Worm (Caenorhabditis elegans) whole organism, young adult: ENCODE results near the gene lido-18.

Experiments used
- B0019.2 ChIP-seq: fragments of 200-800 bp; sonication (Bioruptor generic); conservative IDR thresholded peaks from 2 replicates; pipeline ENCODE4 v1.3.6; 2022; ENCODE audit warnings: missing genetic modification reagents, missing genetic modification characterization, missing compliant biosample characterization
- C06A6.2 ChIP-seq: fragments of 200-800 bp; sonication (Bioruptor generic); conservative IDR thresholded peaks from 2 replicates; pipeline ENCODE4 v1.3.6; 2022; ENCODE audit warnings: missing genetic modification characterization, missing compliant biosample characterization
- C17E4.6 ChIP-seq: fragments of 200-800 bp; sonication (Bioruptor generic); IDR thresholded peaks from 2 replicates; pipeline ENCODE4 v1.3.6; 2022; ENCODE audit warnings: missing genetic modification reagents, missing genetic modification characterization, missing compliant biosample characterization
- F33H1.4 ChIP-seq: fragments of 200-800 bp; sonication (Bioruptor generic); IDR thresholded peaks from 2 replicates; pipeline ENCODE4 v1.3.6; 2022; ENCODE audit warnings: missing genetic modification reagents, missing genetic modification characterization, missing compliant biosample characterization
- F39B2.1 ChIP-seq: fragments of 200-800 bp; sonication (Bioruptor generic); IDR thresholded peaks from 2 replicates; pipeline ENCODE4 v1.3.6; 2022; ENCODE audit warnings: missing genetic modification reagents, missing genetic modification characterization, missing compliant biosample characterization
- K12H6.12 ChIP-seq: fragments of 200-800 bp; sonication (Bioruptor generic); optimal IDR thresholded peaks from 2 replicates; lab custom pipeline; 2018; ENCODE audit warnings: mild to moderate bottlenecking, missing genetic modification characterization, missing compliant biosample characterization
- T07F8.4 ChIP-seq: sonication (generic microtip); optimal IDR thresholded peaks from 2 replicates; lab custom pipeline; 2016; ENCODE audit warnings: mild to moderate bottlenecking, missing genetic modification characterization, moderate library complexity, missing compliant biosample characterization
- Y95B8A.8 ChIP-seq: fragments of 200-800 bp; sonication (Bioruptor generic); IDR thresholded peaks from 2 replicates; pipeline ENCODE4 v1.3.6; 2022; ENCODE audit warnings: missing genetic modification reagents, missing genetic modification characterization, missing compliant biosample characterization
- ZK185.1 ChIP-seq: sonication (generic microtip); optimal IDR thresholded peaks from 2 replicates; lab custom pipeline; 2016; ENCODE audit warnings: mild to moderate bottlenecking, missing genetic modification characterization, missing compliant biosample characterization; ENCODE audit not compliant: poor library complexity, severe bottlenecking
- akir-1 ChIP-seq: fragments of 200-800 bp; sonication (Bioruptor generic); optimal IDR thresholded peaks from 2 replicates; lab custom pipeline; 2018; ENCODE audit warnings: mild to moderate bottlenecking, missing genetic modification characterization, moderate library complexity, missing compliant biosample characterization
- ama-1 ChIP-seq, 3 experiments: fragments of 150-350 bp in 1 of 3; sonication (generic microtip) in 2 of 3; optimal IDR thresholded peaks; 2 replicates each; lab custom pipeline; 2014 to 2018; ENCODE audit warnings: missing biosample characterization in 2 of 3, missing genetic modification characterization in 2 of 3, missing genetic modification reagents in 2 of 3
- aptf-3 ChIP-seq: fragments of 200-800 bp; sonication (Bioruptor generic); IDR thresholded peaks from 2 replicates; pipeline ENCODE4 v1.3.6; 2022; ENCODE audit warnings: missing genetic modification characterization, missing compliant biosample characterization
- atf-7 ChIP-seq: sonication (generic microtip); optimal IDR thresholded peaks from 2 replicates; lab custom pipeline; 2017; ENCODE audit warnings: mild to moderate bottlenecking, missing genetic modification characterization, missing compliant biosample characterization
- attf-5 ChIP-seq: fragments of 200-800 bp; sonication (Bioruptor generic); optimal IDR thresholded peaks from 2 replicates; lab custom pipeline; 2018; ENCODE audit warnings: mild to moderate bottlenecking, missing genetic modification characterization, missing compliant biosample characterization
- bed-2 ChIP-seq: fragments of 200-800 bp; sonication (Bioruptor generic); IDR thresholded peaks from 2 replicates; pipeline ENCODE4 v1.3.6; 2022; ENCODE audit warnings: missing genetic modification reagents, missing genetic modification characterization, missing compliant biosample characterization
- ccch-3 ChIP-seq: fragments of 200-800 bp; sonication (Bioruptor generic); optimal IDR thresholded peaks from 2 replicates; lab custom pipeline; 2018; ENCODE audit warnings: mild to moderate bottlenecking, missing genetic modification characterization, missing compliant biosample characterization
- ceh-91 ChIP-seq: fragments of 200-800 bp; sonication (Bioruptor generic); IDR thresholded peaks from 2 replicates; pipeline ENCODE4 v1.3.6; 2022; ENCODE audit warnings: missing genetic modification reagents, missing genetic modification characterization, missing compliant biosample characterization
- die-1 ChIP-seq: sonication (generic microtip); optimal IDR thresholded peaks from 2 replicates; lab custom pipeline; 2016; ENCODE audit warnings: missing genotype, mild to moderate bottlenecking, missing genetic modification characterization, missing compliant biosample characterization
- dox-1 ChIP-seq: fragments of 200-800 bp; sonication (Bioruptor generic); IDR thresholded peaks from 2 replicates; pipeline ENCODE4 v1.3.6; 2022; ENCODE audit warnings: missing genetic modification reagents, missing genetic modification characterization, missing compliant biosample characterization
- dpl-1 ChIP-seq: fragments of 150-350 bp; optimal IDR thresholded peaks from 2 replicates; lab custom pipeline; 2014; ENCODE audit warnings: missing biosample characterization, missing genetic modification reagents, missing genetic modification characterization
- egl-44 ChIP-seq: fragments of 200-800 bp; sonication (Bioruptor generic); IDR thresholded peaks from 2 replicates; pipeline ENCODE4 v1.3.6; 2022; ENCODE audit warnings: missing genetic modification reagents, missing genetic modification characterization, missing compliant biosample characterization
- egrh-3 ChIP-seq: fragments of 200-800 bp; sonication (Bioruptor generic); IDR thresholded peaks from 2 replicates; pipeline ENCODE4 v1.3.6; 2022; ENCODE audit warnings: missing genetic modification reagents, missing genetic modification characterization, missing compliant biosample characterization
- him-1 ChIP-seq: sonication (generic microtip); optimal IDR thresholded peaks from 2 replicates; lab custom pipeline; 2016; ENCODE audit warnings: missing genotype, missing genetic modification reagents, missing genetic modification characterization, missing compliant biosample characterization
- hlh-26 ChIP-seq: fragments of 200-800 bp; sonication (Bioruptor generic); conservative IDR thresholded peaks from 2 replicates; pipeline ENCODE4 v1.3.6; 2022; ENCODE audit warnings: missing genetic modification reagents, missing genetic modification characterization, missing compliant biosample characterization
- hmg-1.2 ChIP-seq: fragments of 200-800 bp; sonication (Bioruptor generic); IDR thresholded peaks from 2 replicates; pipeline ENCODE4 v1.3.6; 2022; ENCODE audit warnings: missing genetic modification reagents, missing genetic modification characterization, missing compliant biosample characterization
- lag-1 ChIP-seq: fragments of 200-800 bp; sonication (Bioruptor generic); IDR thresholded peaks from 2 replicates; pipeline ENCODE4 v1.3.6; 2022; ENCODE audit warnings: missing genetic modification reagents, missing genetic modification characterization, missing compliant biosample characterization
- let-526 ChIP-seq: fragments of 200-800 bp; sonication (Bioruptor generic); IDR thresholded peaks from 2 replicates; pipeline ENCODE4 v1.3.6; 2022; ENCODE audit warnings: missing genetic modification reagents, missing genetic modification characterization, missing compliant biosample characterization
- lin-35 ChIP-seq, 3 experiments: fragments of 150-350 bp in 2 of 3; sonication (generic microtip) in 1 of 3; optimal IDR thresholded peaks; 2 replicates each; lab custom pipeline; 2014 to 2018; ENCODE audit warnings: missing biosample characterization in 3 of 3, missing genetic modification characterization in 3 of 3, missing genetic modification reagents in 3 of 3
- lin-54 ChIP-seq: fragments of 200-800 bp; sonication (Bioruptor generic); optimal IDR thresholded peaks from 2 replicates; lab custom pipeline; 2018; ENCODE audit warnings: mild to moderate bottlenecking, missing genetic modification characterization, missing compliant biosample characterization
- lsy-27 ChIP-seq: sonication (generic microtip); optimal IDR thresholded peaks from 2 replicates; lab custom pipeline; 2017; ENCODE audit warnings: missing genetic modification characterization, mild to moderate bottlenecking, missing compliant biosample characterization, antibody characterized with exemption, missing genotype, borderline replicate concordance; ENCODE audit not compliant: insufficient read depth
- madf-10 ChIP-seq: sonication (generic microtip); optimal IDR thresholded peaks from 2 replicates; lab custom pipeline; 2016; ENCODE audit warnings: mild to moderate bottlenecking, missing genetic modification characterization, missing compliant biosample characterization
- madf-3 ChIP-seq: fragments of 200-800 bp; sonication (Bioruptor generic); IDR thresholded peaks from 2 replicates; pipeline ENCODE4 v1.3.6; 2022; ENCODE audit warnings: missing genetic modification reagents, missing genetic modification characterization, missing compliant biosample characterization
- mcd-1 ChIP-seq: fragments of 200-800 bp; sonication (Bioruptor generic); IDR thresholded peaks from 2 replicates; pipeline ENCODE4 v1.3.6; 2022; ENCODE audit warnings: missing genetic modification reagents, missing genetic modification characterization, missing compliant biosample characterization
- mel-28 ChIP-seq: sonication (generic microtip); optimal IDR thresholded peaks from 2 replicates; lab custom pipeline; 2016; ENCODE audit warnings: borderline replicate concordance, mild to moderate bottlenecking, missing genetic modification characterization, missing compliant biosample characterization
- mes-4 ChIP-seq: sonication (generic microtip); optimal IDR thresholded peaks from 2 replicates; lab custom pipeline; 2016; ENCODE audit warnings: missing genotype, missing genetic modification characterization, missing compliant biosample characterization
- nfyb-1 ChIP-seq: fragments of 200-800 bp; sonication (Bioruptor generic); IDR thresholded peaks from 2 replicates; pipeline ENCODE4 v1.3.6; 2022; ENCODE audit warnings: missing genetic modification reagents, missing genetic modification characterization, missing compliant biosample characterization
- nhr-80 ChIP-seq: sonication (generic microtip); optimal IDR thresholded peaks from 2 replicates; lab custom pipeline; 2016; ENCODE audit warnings: missing genetic modification characterization, missing compliant biosample characterization
- rcor-1 ChIP-seq: fragments of 200-800 bp; sonication (Bioruptor generic); IDR thresholded peaks from 2 replicates; pipeline ENCODE4 v1.3.6; 2022; ENCODE audit warnings: missing genetic modification reagents, missing genetic modification characterization, missing compliant biosample characterization
- snpc-3.4 ChIP-seq: sonication (generic microtip); optimal IDR thresholded peaks from 2 replicates; lab custom pipeline; 2017; ENCODE audit warnings: missing genetic modification characterization, mild to moderate bottlenecking, missing compliant biosample characterization, antibody characterized with exemption, moderate library complexity, missing genotype, missing genetic modification reagents
- zfh-2 ChIP-seq: fragments of 200-800 bp; sonication (Bioruptor generic); conservative IDR thresholded peaks from 2 replicates; pipeline ENCODE4 v1.3.6; 2022; ENCODE audit warnings: missing genetic modification reagents, missing genetic modification characterization, missing compliant biosample characterization
- ztf-18 ChIP-seq: sonication (generic microtip); optimal IDR thresholded peaks from 2 replicates; lab custom pipeline; 2016; ENCODE audit warnings: missing genotype, mild to moderate bottlenecking, missing genetic modification characterization, missing compliant biosample characterization
- ztf-22 ChIP-seq: fragments of 200-800 bp; sonication (Bioruptor generic); optimal IDR thresholded peaks from 2 replicates; lab custom pipeline; 2018; ENCODE audit warnings: mild to moderate bottlenecking, missing genetic modification characterization, moderate library complexity, missing compliant biosample characterization
- ztf-28 ChIP-seq: fragments of 200-800 bp; sonication (Bioruptor generic); IDR thresholded peaks from 2 replicates; pipeline ENCODE4 v1.3.6; 2022; ENCODE audit warnings: missing genetic modification reagents, missing genetic modification characterization, missing compliant biosample characterization
- ztf-6 ChIP-seq: fragments of 200-800 bp; sonication (Bioruptor generic); IDR thresholded peaks from 2 replicates; pipeline ENCODE4 v1.3.6; 2022; ENCODE audit warnings: missing genetic modification reagents, missing genetic modification characterization, missing compliant biosample characterization

The lido-18 gene

DNA sequence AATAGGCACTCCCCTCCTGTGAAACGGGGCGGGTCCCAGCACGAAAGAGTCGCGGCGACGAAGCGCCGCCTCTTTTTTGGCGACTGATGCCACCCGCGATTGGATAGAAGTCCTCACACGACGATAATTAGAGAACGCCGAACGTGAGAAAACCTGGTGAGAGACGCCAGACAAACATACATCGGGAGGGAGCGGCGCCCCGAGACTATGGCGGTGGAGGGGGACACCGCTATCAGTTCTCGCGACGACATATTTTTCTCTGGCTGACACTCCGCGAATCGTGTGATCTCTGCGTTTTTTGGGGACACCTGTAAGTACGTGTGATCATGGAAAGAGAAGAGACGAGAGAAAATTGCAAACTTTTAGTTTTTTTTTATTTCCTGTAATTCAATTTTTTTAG, 14.7 kb downstream of the lido-18 start:
- TF ChIP-seq egrh-3 (GFP tag; lab: Robert Waterston, UW), result peak; percentile 9; the same call in 1 of the 2 replicates
- 0 out of 2 replicates have a peak, but pooled peaks have one; percentile 28 for TF ChIP-seq egl-44
- TF ChIP-seq dox-1 (GFP tag; lab: Robert Waterston, UW), result peak; percentile 73
- TF ChIP-seq hmg-1.2, result peak; percentile 79; the same call in 1 of the 2 replicates
- peak; percentile 18 for TF ChIP-seq nhr-80
- 0 out of 2 replicates have a peak, but pooled peaks have one; percentile 42 for TF ChIP-seq nfyb-1 (GFP tag; lab: Robert Waterston, UW)
- peak; percentile 48 for TF ChIP-seq mcd-1

ce11 chrIII:7692287-7692686, 30.2 kb downstream of the lido-18 start:
- no peak for TF ChIP-seq lin-54 (GFP tag; lab: Kevin White, UChicago)
- no peak for TF ChIP-seq B0019.2 (GFP tag; lab: Robert Waterston, UW)
- no peak for TF ChIP-seq mes-4
- TF ChIP-seq let-526 (GFP tag; lab: Robert Waterston, UW), result no peak
- TF ChIP-seq ceh-91 (GFP tag; lab: Robert Waterston, UW), result no peak
- TF ChIP-seq madf-10 (tag; lab: Kevin White, UChicago), result no peak
- TF ChIP-seq lsy-27 (tag; lab: Kevin White, UChicago), result no peak
- no peak for TF ChIP-seq madf-3 (GFP tag; lab: Robert Waterston, UW)
- no peak for TF ChIP-seq him-1 (tag; lab: Kevin White, UChicago)
- no peak for TF ChIP-seq ztf-22 (GFP tag; lab: Kevin White, UChicago)
- no peak for TF ChIP-seq ZK185.1
- TF ChIP-seq ama-1 (optimal IDR thresholded peaks at IDR 0.05; lab: Kevin White, UChicago), result no peak
- TF ChIP-seq ama-1 (GFP tag; optimal IDR thresholded peaks at IDR 0.05; lab: Kevin White, UChicago), result no peak
- no peak for TF ChIP-seq die-1 (tag; lab: Kevin White, UChicago)
- TF ChIP-seq lag-1 (GFP tag; lab: Robert Waterston, UW), result no peak
- TF ChIP-seq Y95B8A.8 (GFP tag; lab: Robert Waterston, UW), result no peak
- TF ChIP-seq F33H1.4 (GFP tag; lab: Robert Waterston, UW), result no peak
- no peak for TF ChIP-seq attf-5 (GFP tag; lab: Kevin White, UChicago)
- no peak for TF ChIP-seq akir-1

DNA sequence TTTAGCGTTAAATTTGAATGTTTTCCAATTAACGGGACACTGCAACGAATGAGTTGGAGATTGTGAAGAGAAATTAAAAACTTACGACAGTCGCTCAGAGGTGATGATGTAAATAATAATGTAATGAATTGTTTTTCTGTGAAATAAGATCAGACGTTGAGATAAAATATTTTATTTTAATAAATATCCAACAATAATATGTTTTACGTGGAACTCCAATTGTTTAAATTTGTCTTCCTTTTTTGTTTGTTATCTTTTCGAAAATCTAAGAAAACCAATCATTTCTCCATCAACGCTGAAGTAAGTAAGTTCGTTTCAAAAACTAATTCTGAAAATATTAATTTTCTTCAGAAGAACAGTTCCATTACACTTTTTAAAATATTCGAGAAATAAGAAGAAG, 32.2 kb downstream of the lido-18 start, which contains the start of gene C18H2.5:
C18H2.5 (minus strand) TSS at position 101 of the 400 bp plus-strand sequence.
- no peak for TF ChIP-seq lin-54 (GFP tag; lab: Kevin White, UChicago)
- no peak for TF ChIP-seq hlh-26 (GFP tag; lab: Robert Waterston, UW)
- TF ChIP-seq akir-1, result no peak
- TF ChIP-seq ztf-28 (GFP tag; lab: Robert Waterston, UW), result no peak
- TF ChIP-seq ccch-3 (GFP tag; lab: Kevin White, UChicago), result no peak
- TF ChIP-seq egrh-3 (GFP tag; lab: Robert Waterston, UW), result no peak
- no peak for TF ChIP-seq nhr-80
- no peak for TF ChIP-seq snpc-3.4 (tag; lab: Kevin White, UChicago)

- no peak for TF ChIP-seq ztf-18
- no peak for TF ChIP-seq C17E4.6 (GFP tag; lab: Robert Waterston, UW)
- TF ChIP-seq ztf-6, result no peak
- no peak for TF ChIP-seq aptf-3 (GFP tag; lab: Robert Waterston, UW)
- no peak for TF ChIP-seq rcor-1
- TF ChIP-seq dpl-1 (GFP tag; lab: Kevin White, UChicago), result no peak
- no peak for TF ChIP-seq F39B2.1 (GFP tag; lab: Robert Waterston, UW)
- no peak for TF ChIP-seq attf-5 (GFP tag; lab: Kevin White, UChicago)
- no peak for TF ChIP-seq atf-7 (tag; lab: Kevin White, UChicago)
- no peak for TF ChIP-seq bed-2 (GFP tag; lab: Robert Waterston, UW)
- TF ChIP-seq lsy-27 (tag; lab: Kevin White, UChicago), result no peak
- TF ChIP-seq T07F8.4 (tag; lab: Kevin White, UChicago), result no peak
- TF ChIP-seq zfh-2 (GFP tag; lab: Robert Waterston, UW), result no peak
- no peak for TF ChIP-seq hlh-26 (GFP tag; lab: Robert Waterston, UW)
- TF ChIP-seq mel-28 (tag; lab: Kevin White, UChicago), result no peak
- no peak for TF ChIP-seq K12H6.12 (tag; lab: Kevin White, UChicago)
- TF ChIP-seq lin-35 (GFP tag; optimal IDR thresholded peaks at IDR 0.05; lab: Kevin White, UChicago), result no peak
- no peak for TF ChIP-seq C06A6.2 (GFP tag; lab: Robert Waterston, UW)
Measured at ce11 chrIII:7703474-7703873, 41.4 kb downstream of the lido-18 start.
